Worm (Caenorhabditis elegans) whole organism, early embryonic: Measurements from ENCODE around the gene him-5.

ENCODE experiments used
- F13C5.2 ChIP-seq: sonication (generic microtip); optimal IDR thresholded peaks from 2 replicates; lab custom pipeline; 2017; ENCODE audit warnings: mild to moderate bottlenecking, missing genetic modification characterization, inconsistent platforms, missing compliant biosample characterization
- ama-1 ChIP-seq: fragments of 150-350 bp; optimal IDR thresholded peaks from 2 replicates; lab custom pipeline; 2014
- ets-7 ChIP-seq: sonication (generic microtip); optimal IDR thresholded peaks from 2 replicates; lab custom pipeline; 2016; ENCODE audit warnings: missing genotype, missing genetic modification characterization, missing compliant biosample characterization
- pes-1 ChIP-seq: fragments of 200-800 bp; sonication (Bioruptor generic); IDR thresholded peaks from 2 replicates; pipeline ENCODE4 v1.3.6; 2022; ENCODE audit warnings: missing genetic modification reagents, missing genetic modification characterization, missing compliant biosample characterization
- scrt-1 ChIP-seq: fragments of 200-800 bp; sonication (Bioruptor generic); IDR thresholded peaks from 2 replicates; pipeline ENCODE4 v1.3.6; 2022; ENCODE audit warnings: missing genetic modification characterization, missing compliant biosample characterization
- sea-1 ChIP-seq: fragments of 200-800 bp; sonication (Bioruptor generic); conservative IDR thresholded peaks from 2 replicates; pipeline ENCODE4 v1.3.6; 2022; ENCODE audit warnings: missing genetic modification characterization, missing compliant biosample characterization
- tbx-11 ChIP-seq: fragments of 200-800 bp; sonication (Bioruptor generic); IDR thresholded peaks from 2 replicates; pipeline ENCODE4 v1.3.6; 2022; ENCODE audit warnings: missing genetic modification characterization, missing compliant biosample characterization

DNA sequence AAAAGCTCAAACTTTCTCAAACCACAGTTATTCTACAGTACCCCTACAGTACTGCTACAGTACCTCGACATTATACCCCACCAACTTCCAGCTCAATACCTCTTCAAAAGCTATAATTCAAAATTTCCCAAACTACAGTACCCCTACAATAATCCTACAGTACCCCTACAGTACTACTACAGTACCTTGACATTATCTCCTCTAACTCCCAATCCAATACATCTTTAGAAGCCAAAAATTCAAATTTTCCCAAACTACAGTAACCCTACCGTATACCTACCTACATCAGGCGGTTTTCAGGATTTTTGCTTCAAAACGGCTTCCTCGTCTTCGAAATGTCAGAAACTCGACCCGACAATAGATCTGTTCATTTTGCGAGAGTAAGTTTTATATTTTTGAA lies 32.7 kb upstream of the him-5 start, which contains the start of gene F58D12.3:
- TF ChIP-seq scrt-1 (no peak), ets-7 (tag; lab: Kevin White, UChicago) (no peak), sea-1 (no peak), F13C5.2 (no peak), ama-1 (lab: Kevin White, UChicago) (no peak), tbx-11 (no peak), pes-1 (no peak)
